Worm (Caenorhabditis elegans): Measurements from ENCODE around the gene hif-1.

DNA sequence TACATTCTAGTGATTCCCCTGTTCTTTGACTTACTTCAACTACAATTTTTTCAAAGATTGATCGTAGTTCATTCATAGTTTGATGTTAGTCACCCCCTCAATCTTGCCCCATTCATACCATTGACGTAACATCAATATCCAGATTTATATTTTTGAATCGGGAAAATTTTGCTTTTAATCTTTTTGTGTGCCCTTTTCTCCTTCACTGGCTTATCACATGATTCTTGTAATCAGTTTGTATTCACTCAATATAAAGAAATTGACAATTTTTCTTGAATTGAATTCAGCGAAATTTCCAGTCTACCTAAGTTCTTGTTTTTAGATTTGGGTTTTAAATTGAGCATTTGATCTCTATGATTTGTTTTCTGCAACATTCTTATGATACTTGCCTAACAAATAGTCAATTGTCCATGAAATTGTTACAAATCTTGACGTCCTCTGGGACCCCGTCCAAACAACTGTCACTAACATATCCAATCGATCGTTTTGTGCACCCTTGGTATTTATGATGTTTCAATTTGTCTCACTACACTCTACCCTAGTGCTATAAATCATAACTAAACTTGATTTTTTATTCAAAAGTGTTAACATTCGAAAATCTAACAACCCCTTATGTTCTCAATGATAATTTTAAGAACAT, 380 bp upstream of the hif-1 start:
- TF ChIP-seq elt-4 (tag; optimal IDR thresholded peaks at IDR 0.05) (no peak), eyg-1 (tag; optimal IDR thresholded peaks at IDR 0.05) (no peak), elt-2 (tag; optimal IDR thresholded peaks at IDR 0.05) (no peak), unc-3 (GFP tag; conservative IDR thresholded peaks at IDR 0.05) (no peak), unc-3 (tag; optimal IDR thresholded peaks at IDR 0.05) (no peak), ceh-31 (tag; optimal IDR thresholded peaks at IDR 0.05) (no peak), pha-2 (tag; optimal IDR thresholded peaks at IDR 0.05) (no peak), nhr-11 (tag; optimal IDR thresholded peaks at IDR 0.05) (no peak), lim-6 (tag; optimal IDR thresholded peaks at IDR 0.05) (no peak), fax-1 (tag; optimal IDR thresholded peaks at IDR 0.05) (no peak), hlh-15 (tag; optimal IDR thresholded peaks at IDR 0.05) (no peak), ama-1 (optimal IDR thresholded peaks at IDR 0.05) (no peak)

Measured in whole organism, late embryonic.